Fruit fly (Drosophila melanogaster) whole organism, pupa: Measurements from ENCODE around the gene Samuel.

Experiments
- CG10348 ChIP-seq: fragments of 200-800 bp; sonication (Bioruptor generic); IDR thresholded peaks from 2 replicates; pipeline ENCODE4 v1.3.6; 2022; ENCODE audit warnings: missing biosample characterization, missing genetic modification characterization
- CG12605 ChIP-seq: fragments of 200-800 bp; sonication (Bioruptor generic); IDR thresholded peaks from 2 replicates; pipeline ENCODE4 v1.3.6; 2022; ENCODE audit warnings: missing biosample characterization, missing genetic modification characterization
- CG13204 ChIP-seq: fragments of 200-800 bp; sonication (Bioruptor generic); optimal IDR thresholded peaks from 2 replicates; lab custom pipeline; 2018; ENCODE audit warnings: missing biosample characterization, mild to moderate bottlenecking, missing genetic modification characterization, moderate library complexity
- CG14655 ChIP-seq: fragments of 200-800 bp; sonication (Bioruptor generic); optimal IDR thresholded peaks from 3 replicates; lab custom pipeline; 2017; ENCODE audit warnings: mild to moderate bottlenecking, missing biosample characterization, missing genetic modification reagents, missing genetic modification characterization
- CG15710 ChIP-seq: fragments of 200-800 bp; sonication (Bioruptor generic); optimal IDR thresholded peaks from 2 replicates; lab custom pipeline; 2018; ENCODE audit warnings: missing biosample characterization, mild to moderate bottlenecking, missing genetic modification characterization, moderate library complexity
- CG17806 ChIP-seq: fragments of 200-800 bp; sonication (Bioruptor generic); optimal IDR thresholded peaks from 2 replicates; lab custom pipeline; 2018; ENCODE audit warnings: missing biosample characterization, mild to moderate bottlenecking, missing genetic modification characterization, moderate library complexity
- CG32121 ChIP-seq: fragments of 200-800 bp; sonication (Bioruptor generic); IDR thresholded peaks from 2 replicates; pipeline ENCODE4 v1.3.6; 2022; ENCODE audit warnings: missing biosample characterization, missing genetic modification characterization
- CG34367 ChIP-seq: fragments of 200-800 bp; sonication (Bioruptor generic); optimal IDR thresholded peaks from 2 replicates; lab custom pipeline; 2018; ENCODE audit warnings: missing biosample characterization, mild to moderate bottlenecking, missing genetic modification characterization
- CG4496 ChIP-seq: fragments of 200-800 bp; sonication (Bioruptor generic); IDR thresholded peaks from 3 replicates; pipeline ENCODE4 v1.3.6; 2022; ENCODE audit warnings: missing biosample characterization, missing genetic modification characterization
- CG8159 ChIP-seq: fragments of 200-800 bp; sonication (Bioruptor generic); optimal IDR thresholded peaks from 3 replicates; lab custom pipeline; 2018; ENCODE audit warnings: missing biosample characterization, mild to moderate bottlenecking, missing genetic modification characterization, moderate library complexity
- CG8301 ChIP-seq: fragments of 200-800 bp; sonication (Bioruptor generic); optimal IDR thresholded peaks from 2 replicates; lab custom pipeline; 2018; ENCODE audit warnings: missing biosample characterization, mild to moderate bottlenecking, missing genetic modification characterization
- CG9948 ChIP-seq: fragments of 200-800 bp; sonication (Bioruptor generic); optimal IDR thresholded peaks from 2 replicates; lab custom pipeline; 2018; ENCODE audit warnings: missing biosample characterization, mild to moderate bottlenecking, missing genetic modification characterization, moderate library complexity
- D1 ChIP-seq: fragments of 200-800 bp; sonication (Bioruptor generic); optimal IDR thresholded peaks from 2 replicates; lab custom pipeline; 2018; ENCODE audit warnings: missing biosample characterization, mild to moderate bottlenecking, missing genetic modification characterization, moderate library complexity
- EcR ChIP-seq: fragments of 200-800 bp; sonication (Bioruptor generic); optimal IDR thresholded peaks from 3 replicates; lab custom pipeline; 2019; ENCODE audit warnings: missing biosample characterization, missing genetic modification characterization, mild to moderate bottlenecking, moderate library complexity, missing genetic modification reagents
- Ets98B ChIP-seq: fragments of 200-800 bp; sonication (Bioruptor generic); IDR thresholded peaks from 2 replicates; pipeline ENCODE4 v1.3.6; 2022; ENCODE audit warnings: missing biosample characterization, missing genetic modification characterization
- Pif1A ChIP-seq: fragments of 200-800 bp; sonication (Bioruptor generic); optimal IDR thresholded peaks from 3 replicates; lab custom pipeline; 2016; ENCODE audit warnings: missing biosample characterization, missing genetic modification characterization
- Pif1B ChIP-seq: fragments of 200-800 bp; sonication (Bioruptor generic); optimal IDR thresholded peaks from 3 replicates; lab custom pipeline; 2016; ENCODE audit warnings: missing biosample characterization, missing genetic modification characterization
- Snoo ChIP-seq: fragments of 200-800 bp; sonication (Bioruptor generic); optimal IDR thresholded peaks from 3 replicates; lab custom pipeline; 2017; ENCODE audit warnings: missing biosample characterization, mild to moderate bottlenecking, missing genetic modification characterization, inconsistent platforms
- fd96Ca ChIP-seq: fragments of 200-800 bp; sonication (Bioruptor generic); IDR thresholded peaks from 3 replicates; pipeline ENCODE4 v1.3.6; 2022; ENCODE audit warnings: missing biosample characterization, missing genetic modification characterization
- gl ChIP-seq: fragments of 200-800 bp; sonication (Bioruptor generic); optimal IDR thresholded peaks from 2 replicates; lab custom pipeline; 2018; ENCODE audit warnings: missing biosample characterization, mild to moderate bottlenecking, missing genetic modification characterization
- rn ChIP-seq: fragments of 200-800 bp; sonication (Bioruptor generic); IDR thresholded peaks from 2 replicates; pipeline ENCODE4 v1.3.6; 2022; ENCODE audit warnings: missing biosample characterization, missing genetic modification characterization

The Samuel gene

DNA sequence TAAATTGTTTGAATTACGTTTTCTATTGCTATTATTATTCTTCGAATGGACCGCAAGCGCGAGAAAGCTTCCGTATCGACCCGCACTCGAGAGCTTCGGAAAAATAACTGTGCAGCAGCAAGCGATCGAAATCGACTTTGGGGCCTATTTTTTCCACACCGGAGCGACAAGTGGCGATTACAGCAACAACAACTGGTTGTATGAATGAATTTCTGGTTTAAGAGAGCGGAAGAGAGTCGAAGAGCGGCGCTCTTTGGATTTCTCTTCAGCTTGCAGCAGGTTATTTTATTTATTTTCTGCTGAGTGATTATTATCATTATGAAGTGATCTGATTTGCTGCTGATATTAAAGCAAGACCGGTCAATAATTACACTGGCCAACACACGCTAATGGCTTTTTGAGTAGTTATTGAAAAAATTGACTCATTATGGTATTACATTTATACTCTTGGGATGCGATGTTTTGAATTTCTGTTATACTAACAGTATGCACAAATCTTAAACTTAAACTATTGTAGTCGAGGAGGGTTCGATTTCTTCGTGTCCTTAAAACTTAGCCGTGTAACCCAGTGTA, at the start of gene Samuel:
Gene Samuel, minus strand, starts transcription at position 112 of the 573 bp plus-strand sequence.
- TF ChIP-seq D1 (tag; lab: Kevin White, UChicago) (peak; percentile 31), CG10348 (GFP tag; lab: Robert Waterston, UW) (no peak), gl (tag; lab: Kevin White, UChicago) (peak; percentile 50), CG32121 (GFP tag; lab: Robert Waterston, UW) (0 out of 2 replicates have a peak, but pooled peaks have one; percentile 19), Ets98B (GFP tag; lab: Robert Waterston, UW) (peak; percentile 73), fd96Ca (GFP tag; lab: Robert Waterston, UW) (no peak; the same call in 2 of the 3 replicates), CG9948 (peak; percentile 18), CG34367 (peak; percentile 43), Snoo (tag; lab: Kevin White, UChicago) (peak; percentile 38), CG8159 (tag; lab: Kevin White, UChicago) (peak; percentile 68), CG8301 (tag; lab: Kevin White, UChicago) (peak; percentile 50), CG14655 (GFP tag; lab: Kevin White, UChicago) (peak; percentile 59), Pif1B (peak; percentile 70), CG12605 (GFP tag; lab: Robert Waterston, UW) (peak; percentile 84), CG17806 (tag; lab: Kevin White, UChicago) (peak; percentile 57), EcR (peak; percentile 58), Pif1A (peak; percentile 58), CG4496 (GFP tag; lab: Robert Waterston, UW) (peak; percentile 62; the same call in 1 of the 3 replicates), rn (GFP tag; lab: Robert Waterston, UW) (no peak), CG13204 (GFP tag; lab: Kevin White, UChicago) (peak; percentile 54), CG15710 (tag; lab: Kevin White, UChicago) (peak; percentile 49)

DNA sequence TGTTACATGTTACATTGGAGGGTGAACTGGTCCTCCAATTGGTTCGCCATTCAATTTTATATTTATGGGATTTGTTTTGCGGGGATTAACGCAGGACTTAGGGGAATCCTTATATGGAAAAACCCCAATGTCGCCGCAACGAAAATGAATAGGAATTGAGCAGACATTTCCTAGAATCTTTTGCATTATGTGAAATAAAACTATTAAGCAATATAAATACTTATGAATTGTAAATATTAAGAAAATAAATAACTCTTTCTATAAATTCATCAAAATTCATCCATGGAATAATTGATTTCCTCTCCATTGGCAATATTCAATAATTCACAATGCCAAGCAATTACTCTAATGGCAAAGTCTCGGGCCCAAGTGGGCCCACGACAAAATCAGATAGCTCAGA, 46.9 kb upstream of the Samuel start, which contains the start of gene Gr32a:
Gene Gr32a, plus strand, starts transcription at position 301 of the 400 bp plus-strand sequence.
- TF ChIP-seq gl (tag; lab: Kevin White, UChicago) (no peak), Pif1B (no peak), fd96Ca (GFP tag; lab: Robert Waterston, UW) (no peak), D1 (tag; lab: Kevin White, UChicago) (no peak), CG8159 (tag; lab: Kevin White, UChicago) (no peak), CG8301 (tag; lab: Kevin White, UChicago) (no peak), CG15710 (tag; lab: Kevin White, UChicago) (no peak), CG13204 (GFP tag; lab: Kevin White, UChicago) (no peak), Ets98B (GFP tag; lab: Robert Waterston, UW) (no peak), CG12605 (GFP tag; lab: Robert Waterston, UW) (no peak)

DNA sequence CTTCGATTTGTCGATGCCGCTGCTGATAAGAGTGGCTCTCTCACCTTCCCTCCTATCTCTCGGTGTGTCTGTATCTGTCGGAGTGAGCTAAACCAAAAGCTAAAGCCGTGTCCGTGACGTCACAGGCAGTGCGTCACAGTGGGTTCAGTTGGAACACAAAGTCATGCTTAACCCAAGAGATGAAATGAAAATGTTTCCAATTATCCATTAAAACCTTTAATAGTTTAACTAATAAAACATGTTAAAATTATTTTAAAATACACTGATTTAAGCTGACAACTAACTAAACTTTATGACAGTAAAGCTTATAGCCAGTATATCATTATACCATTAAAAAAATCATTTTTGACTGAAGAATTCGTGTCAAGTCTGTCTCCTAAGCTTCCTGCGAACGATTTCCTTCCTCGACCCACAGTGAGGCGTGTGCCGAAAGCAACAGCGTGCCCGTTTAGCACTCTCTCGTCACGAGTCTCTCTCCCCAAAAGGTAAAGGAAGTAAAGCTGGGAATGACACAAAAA, 46.3 kb upstream of the Samuel start, which contains the start of gene Idua:
Gene Idua, minus strand, starts transcription at position 51 of the 518 bp plus-strand sequence.
- TF ChIP-seq fd96Ca (GFP tag; lab: Robert Waterston, UW) (0 out of 3 replicates have a peak, but pooled peaks have one; percentile 30), CG34367 (peak; percentile 63), Pif1B (no peak), CG12605 (GFP tag; lab: Robert Waterston, UW) (no peak; the same call in 1 of the 2 replicates), CG14655 (GFP tag; lab: Kevin White, UChicago) (no peak), CG9948 (peak; percentile 71), CG8159 (tag; lab: Kevin White, UChicago) (peak; percentile 75), Snoo (tag; lab: Kevin White, UChicago) (peak; percentile 70), CG15710 (tag; lab: Kevin White, UChicago) (peak; percentile 83), gl (tag; lab: Kevin White, UChicago) (peak; percentile 18), rn (GFP tag; lab: Robert Waterston, UW) (no peak), CG17806 (tag; lab: Kevin White, UChicago) (peak; percentile 55), CG13204 (GFP tag; lab: Kevin White, UChicago) (no peak), CG32121 (GFP tag; lab: Robert Waterston, UW) (peak; percentile 67; the same call in 1 of the 2 replicates), CG4496 (GFP tag; lab: Robert Waterston, UW) (0 out of 3 replicates have a peak, but pooled peaks have one; percentile 29)

DNA sequence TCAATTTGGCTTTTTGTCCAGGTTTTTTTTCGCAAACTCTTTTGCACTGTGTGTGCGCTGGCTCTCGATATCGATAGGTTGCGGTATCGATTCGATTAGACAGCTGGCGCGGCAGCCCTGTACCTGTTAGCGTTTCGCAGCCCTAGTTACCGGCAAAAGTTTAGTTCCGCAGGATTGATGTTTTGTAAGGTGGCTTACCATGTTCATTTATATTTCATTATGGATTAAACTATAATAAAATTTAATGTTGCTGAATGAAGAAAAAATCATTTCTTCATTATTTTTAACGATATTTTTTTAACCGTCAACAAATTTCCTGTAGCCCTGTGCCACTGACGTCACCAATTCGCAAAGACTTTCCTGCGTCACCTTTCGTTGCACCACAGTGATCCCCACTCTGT, 39.8 kb upstream of the Samuel start, which contains the start of gene Reps:
Gene Reps, minus strand, starts transcription at position 84 of the 401 bp plus-strand sequence.
- TF ChIP-seq CG8301 (tag; lab: Kevin White, UChicago) (peak; percentile 97), CG4496 (GFP tag; lab: Robert Waterston, UW) (peak; percentile 99), Pif1B (peak; percentile 96), D1 (tag; lab: Kevin White, UChicago) (no peak), CG9948 (peak; percentile 98), CG12605 (GFP tag; lab: Robert Waterston, UW) (peak; percentile 96), CG34367 (peak; percentile 98), CG8159 (tag; lab: Kevin White, UChicago) (peak; percentile 98), CG13204 (GFP tag; lab: Kevin White, UChicago) (no peak), gl (tag; lab: Kevin White, UChicago) (peak; percentile 92), CG10348 (GFP tag; lab: Robert Waterston, UW) (peak; percentile 96), CG17806 (tag; lab: Kevin White, UChicago) (peak; percentile 98), Ets98B (GFP tag; lab: Robert Waterston, UW) (peak; percentile 98), CG32121 (GFP tag; lab: Robert Waterston, UW) (peak; percentile 98), CG15710 (tag; lab: Kevin White, UChicago) (peak; percentile 98), Snoo (tag; lab: Kevin White, UChicago) (peak; percentile 98), rn (GFP tag; lab: Robert Waterston, UW) (peak; percentile 98), EcR (peak; percentile 51), CG14655 (GFP tag; lab: Kevin White, UChicago) (peak; percentile 98), Pif1A (peak; percentile 97), fd96Ca (GFP tag; lab: Robert Waterston, UW) (peak; percentile 99)
